Worm (Caenorhabditis elegans) whole organism, mixed stage, embryonic: Measurements from ENCODE around the gene K03H1.7.

Experiments used
- nhr-12 ChIP-seq: fragments of 150-350 bp; optimal IDR thresholded peaks from 2 replicates; lab custom pipeline; 2014; ENCODE audit warnings: missing biosample characterization, missing genetic modification characterization
- unc-39 ChIP-seq: fragments of 150-350 bp; optimal IDR thresholded peaks from 2 replicates; lab custom pipeline; 2014; ENCODE audit warnings: missing biosample characterization, missing genetic modification characterization

- TF ChIP-seq unc-39 (tag; lab: Kevin White, UChicago) (no peak), nhr-12 (no peak)
Observed at ce11 chrIII:9922310-9922709, 24.9 kb upstream of the K03H1.7 start.
